Worm (Caenorhabditis elegans) whole organism, late embryonic: Measurements from ENCODE around the gene fdgt-1.

ENCODE experiments used
- C08G9.2 ChIP-seq: sonication (generic microtip); optimal IDR thresholded peaks from 2 replicates; lab custom pipeline; 2016; ENCODE audit warnings: mild to moderate bottlenecking, missing genetic modification characterization, moderate library complexity, missing compliant biosample characterization
- C38D4.7 ChIP-seq: fragments of 200-800 bp; sonication (Bioruptor generic); optimal IDR thresholded peaks from 2 replicates; lab custom pipeline; 2018; ENCODE audit warnings: mild to moderate bottlenecking, missing genetic modification characterization, moderate library complexity, missing compliant biosample characterization
- T23F11.4 ChIP-seq: fragments of 200-800 bp; sonication (Bioruptor generic); optimal IDR thresholded peaks from 2 replicates; lab custom pipeline; 2018; ENCODE audit warnings: mild to moderate bottlenecking, missing genetic modification characterization, missing compliant biosample characterization
- Y22D7AL.16 ChIP-seq: sonication (generic microtip); optimal IDR thresholded peaks from 2 replicates; lab custom pipeline; 2016; ENCODE audit warnings: missing genetic modification characterization, missing compliant biosample characterization
- ama-1 ChIP-seq: fragments of 150-350 bp; optimal IDR thresholded peaks from 2 replicates; lab custom pipeline; 2014
- ceh-14 ChIP-seq: sonication (generic microtip); optimal IDR thresholded peaks from 2 replicates; lab custom pipeline; 2016; ENCODE audit warnings: missing genotype, missing genetic modification characterization, missing compliant biosample characterization
- ceh-18 ChIP-seq: sonication (generic microtip); optimal IDR thresholded peaks from 2 replicates; lab custom pipeline; 2016; ENCODE audit warnings: missing genetic modification characterization, missing compliant biosample characterization
- ceh-2 ChIP-seq: sonication (generic microtip); optimal IDR thresholded peaks from 2 replicates; lab custom pipeline; 2016; ENCODE audit warnings: missing genotype, missing genetic modification characterization, missing compliant biosample characterization
- ceh-34 ChIP-seq: sonication (generic microtip); optimal IDR thresholded peaks from 2 replicates; lab custom pipeline; 2016; ENCODE audit warnings: mild to moderate bottlenecking, missing genetic modification characterization, missing compliant biosample characterization
- ceh-48 ChIP-seq: sonication (generic microtip); optimal IDR thresholded peaks from 2 replicates; lab custom pipeline; 2016; ENCODE audit warnings: missing genetic modification characterization, inconsistent platforms, missing compliant biosample characterization
- che-1 ChIP-seq: sonication (generic microtip); optimal IDR thresholded peaks from 2 replicates; lab custom pipeline; 2016; ENCODE audit warnings: mild to moderate bottlenecking, missing genetic modification characterization, missing compliant biosample characterization
- dmd-4 ChIP-seq: sonication (generic microtip); optimal IDR thresholded peaks from 2 replicates; lab custom pipeline; 2016; ENCODE audit warnings: borderline replicate concordance, missing genetic modification characterization, missing compliant biosample characterization
- elt-4 ChIP-seq: sonication (generic microtip); optimal IDR thresholded peaks from 2 replicates; lab custom pipeline; 2016; ENCODE audit warnings: missing genetic modification characterization, missing compliant biosample characterization
- eyg-1 ChIP-seq: sonication (generic microtip); optimal IDR thresholded peaks from 2 replicates; lab custom pipeline; 2016; ENCODE audit warnings: missing genotype, missing genetic modification characterization, missing compliant biosample characterization
- fkh-10 ChIP-seq: fragments of 150-350 bp; optimal IDR thresholded peaks from 2 replicates; lab custom pipeline; 2014; ENCODE audit warnings: missing biosample characterization, missing genetic modification reagents, missing genetic modification characterization
- fkh-6 ChIP-seq: sonication (generic microtip); optimal IDR thresholded peaks from 2 replicates; lab custom pipeline; 2016; ENCODE audit warnings: missing genetic modification characterization, missing compliant biosample characterization
- hlh-13 ChIP-seq: fragments of 200-800 bp; sonication (Bioruptor generic); optimal IDR thresholded peaks from 2 replicates; lab custom pipeline; 2018; ENCODE audit warnings: mild to moderate bottlenecking, missing genetic modification characterization, missing compliant biosample characterization
- hlh-30 ChIP-seq: sonication (generic microtip); optimal IDR thresholded peaks from 2 replicates; lab custom pipeline; 2017; ENCODE audit warnings: antibody characterized with exemption, missing genetic modification characterization, missing compliant biosample characterization; ENCODE audit not compliant: insufficient read depth
- lim-6 ChIP-seq: sonication (generic microtip); optimal IDR thresholded peaks from 2 replicates; lab custom pipeline; 2016; ENCODE audit warnings: missing genetic modification characterization, missing compliant biosample characterization
- nfya-1 ChIP-seq: sonication (generic microtip); optimal IDR thresholded peaks from 2 replicates; lab custom pipeline; 2017; ENCODE audit warnings: missing genetic modification characterization, mild to moderate bottlenecking, missing compliant biosample characterization, antibody characterized with exemption, moderate library complexity
- odd-2 ChIP-seq: sonication (generic microtip); optimal IDR thresholded peaks from 2 replicates; lab custom pipeline; 2017; ENCODE audit warnings: antibody characterized with exemption, mild to moderate bottlenecking, missing genetic modification characterization, missing compliant biosample characterization
- pag-3 ChIP-seq: sonication (generic microtip); optimal IDR thresholded peaks from 2 replicates; lab custom pipeline; 2016; ENCODE audit warnings: missing compliant biosample characterization, missing genetic modification characterization, borderline replicate concordance
- pat-9 ChIP-seq: fragments of 200-800 bp; sonication (Bioruptor generic); optimal IDR thresholded peaks from 2 replicates; lab custom pipeline; 2018; ENCODE audit warnings: mild to moderate bottlenecking, missing genetic modification characterization, moderate library complexity, missing compliant biosample characterization
- pax-1 ChIP-seq: fragments of 150-350 bp; optimal IDR thresholded peaks from 2 replicates; lab custom pipeline; 2014; ENCODE audit warnings: missing biosample characterization, missing genetic modification characterization
- pha-2 ChIP-seq: sonication (generic microtip); optimal IDR thresholded peaks from 2 replicates; lab custom pipeline; 2017; ENCODE audit warnings: mild to moderate bottlenecking, missing genetic modification characterization, missing compliant biosample characterization
- pha-4 ChIP-seq: fragments of 150-350 bp; optimal IDR thresholded peaks from 2 replicates; lab custom pipeline; 2018; ENCODE audit warnings: missing biosample characterization, missing genetic modification reagents, missing genetic modification characterization
- pros-1 ChIP-seq: fragments of 150-350 bp; optimal IDR thresholded peaks from 2 replicates; lab custom pipeline; 2014; ENCODE audit warnings: missing biosample characterization, missing genetic modification reagents, missing genetic modification characterization
- ref-2 ChIP-seq: sonication (generic microtip); optimal IDR thresholded peaks from 2 replicates; lab custom pipeline; 2016; ENCODE audit warnings: missing genetic modification characterization, missing compliant biosample characterization
- rnt-1 ChIP-seq: sonication (generic microtip); optimal IDR thresholded peaks from 2 replicates; lab custom pipeline; 2016; ENCODE audit warnings: missing genetic modification characterization, missing compliant biosample characterization
- sdc-2 ChIP-seq: sonication (generic microtip); optimal IDR thresholded peaks from 2 replicates; lab custom pipeline; 2016; ENCODE audit warnings: missing genotype, missing genetic modification characterization, missing compliant biosample characterization
- sox-4 ChIP-seq: sonication (generic microtip); optimal IDR thresholded peaks from 2 replicates; lab custom pipeline; 2017; ENCODE audit warnings: mild to moderate bottlenecking, missing genetic modification characterization, inconsistent platforms, missing compliant biosample characterization
- syd-9 ChIP-seq: sonication (generic microtip); optimal IDR thresholded peaks from 2 replicates; lab custom pipeline; 2016; ENCODE audit warnings: mild to moderate bottlenecking, missing genetic modification characterization, moderate library complexity, missing compliant biosample characterization
- tbx-7 ChIP-seq: sonication (generic microtip); optimal IDR thresholded peaks from 2 replicates; lab custom pipeline; 2016; ENCODE audit warnings: missing genotype, missing genetic modification characterization, missing compliant biosample characterization
- unc-3 ChIP-seq, 2 experiments: fragments of 200-800 bp in 1 of 2; sonication (Bioruptor generic) in 1 of 2; sonication (generic microtip) in 1 of 2; conservative IDR thresholded peaks in 1 of 2; optimal IDR thresholded peaks in 1 of 2; 2 replicates each; pipeline versions ENCODE4 v1.3.6 to Lab custom; 2016 to 2022; ENCODE audit warnings: missing compliant biosample characterization in 2 of 2, missing genetic modification characterization in 2 of 2, missing genetic modification reagents in 1 of 2
- unc-42 ChIP-seq: sonication (generic microtip); optimal IDR thresholded peaks from 2 replicates; lab custom pipeline; 2016; ENCODE audit warnings: missing genotype, missing genetic modification characterization, missing compliant biosample characterization
- zip-5 ChIP-seq: sonication (generic microtip); optimal IDR thresholded peaks from 2 replicates; lab custom pipeline; 2016; ENCODE audit warnings: missing genetic modification characterization, missing compliant biosample characterization

fdgt-1 gene

ce11 chrII:1519867-1520266 is 15.5 kb downstream of the fdgt-1 start:
- no peak for TF ChIP-seq che-1
- TF ChIP-seq pros-1 (tag; lab: Kevin White, UChicago), result no peak
- TF ChIP-seq ref-2, result no peak
- no peak for TF ChIP-seq sox-4
- no peak for TF ChIP-seq tbx-7 (tag; lab: Kevin White, UChicago)
- no peak for TF ChIP-seq pha-2 (tag; lab: Kevin White, UChicago)
- no peak for TF ChIP-seq nfya-1 (tag; lab: Kevin White, UChicago)
- TF ChIP-seq ceh-18 (tag; lab: Kevin White, UChicago), result peak; percentile 15
- no peak for TF ChIP-seq pha-4 (tag; lab: Kevin White, UChicago)
- TF ChIP-seq C08G9.2 (tag; lab: Kevin White, UChicago), result no peak
- TF ChIP-seq lim-6, result no peak
- peak; percentile 54 for TF ChIP-seq unc-42 (tag; lab: Kevin White, UChicago)
- TF ChIP-seq pat-9, result no peak
- TF ChIP-seq T23F11.4 (GFP tag; lab: Kevin White, UChicago), result no peak
- TF ChIP-seq hlh-13 (GFP tag; lab: Kevin White, UChicago), result no peak
- TF ChIP-seq syd-9, result peak; percentile 22
- no peak for TF ChIP-seq dmd-4 (tag; lab: Kevin White, UChicago)
- no peak for TF ChIP-seq ceh-2 (tag; lab: Kevin White, UChicago)
- peak; percentile 43 for TF ChIP-seq ceh-48
- TF ChIP-seq ceh-14, result no peak
- TF ChIP-seq Y22D7AL.16 (tag; lab: Kevin White, UChicago), result no peak
- TF ChIP-seq pax-1 (tag; lab: Kevin White, UChicago), result no peak
- no peak for TF ChIP-seq ceh-34 (tag; lab: Kevin White, UChicago)
- TF ChIP-seq unc-3 (GFP tag; conservative IDR thresholded peaks at IDR 0.05; lab: Robert Waterston, UW), result no peak
- TF ChIP-seq unc-3 (tag; optimal IDR thresholded peaks at IDR 0.05; lab: Kevin White, UChicago), result no peak
- TF ChIP-seq eyg-1, result no peak
- TF ChIP-seq, all 69 proteins: peak for 4

- no peak for TF ChIP-seq ceh-48
- TF ChIP-seq ceh-34 (tag; lab: Kevin White, UChicago), result no peak
Observed at ce11 chrII:1521956-1522355, 17.6 kb downstream of the fdgt-1 start.

- TF ChIP-seq fkh-6 (tag; lab: Kevin White, UChicago), result no peak
Observed at ce11 chrII:1525498-1525897, 21.1 kb downstream of the fdgt-1 start, which contains the start of gene Y51H7BR.7. Y51H7BR.7 (minus strand) TSS chrII:1525598.

ce11 chrII:1529057-1529456 is 24.7 kb downstream of the fdgt-1 start, which contains the start of gene Y51H7BR.4:
Y51H7BR.4 (plus strand) TSS chrII:1529357.
- TF ChIP-seq fkh-10 (GFP tag; lab: Kevin White, UChicago) (no peak), rnt-1 (tag; lab: Kevin White, UChicago) (no peak)

ce11 chrII:1535931-1536330 is 31.6 kb downstream of the fdgt-1 start, which contains the start of gene fbxb-43:
fbxb-43 (plus strand) TSS chrII:1536231.
- TF ChIP-seq C38D4.7 (GFP tag; lab: Kevin White, UChicago), result no peak
- no peak for TF ChIP-seq nfya-1 (tag; lab: Kevin White, UChicago)
- no peak for TF ChIP-seq elt-4 (tag; lab: Kevin White, UChicago)
- TF ChIP-seq ceh-34 (tag; lab: Kevin White, UChicago), result no peak
- TF ChIP-seq hlh-30 (tag; lab: Kevin White, UChicago), result no peak
- no peak for TF ChIP-seq zip-5 (tag; lab: Kevin White, UChicago)
- no peak for TF ChIP-seq ceh-2 (tag; lab: Kevin White, UChicago)
- TF ChIP-seq ama-1 (lab: Kevin White, UChicago), result no peak
- no peak for TF ChIP-seq pros-1 (tag; lab: Kevin White, UChicago)
- TF ChIP-seq pag-3 (tag; lab: Kevin White, UChicago), result no peak
- TF ChIP-seq dmd-4 (tag; lab: Kevin White, UChicago), result no peak
- no peak for TF ChIP-seq ceh-18 (tag; lab: Kevin White, UChicago)
- no peak for TF ChIP-seq ceh-14
- no peak for TF ChIP-seq Y22D7AL.16 (tag; lab: Kevin White, UChicago)
- no peak for TF ChIP-seq sdc-2 (tag; lab: Kevin White, UChicago)
- no peak for TF ChIP-seq odd-2 (tag; lab: Kevin White, UChicago)
- no peak for TF ChIP-seq unc-3 (GFP tag; conservative IDR thresholded peaks at IDR 0.05; lab: Robert Waterston, UW)
- no peak for TF ChIP-seq unc-3 (tag; optimal IDR thresholded peaks at IDR 0.05; lab: Kevin White, UChicago)
